Fruit fly (Drosophila melanogaster): ENCODE data around the gene sdk.

The sdk gene

dm6 chrX:655492-656379 is 30.9 kb upstream of the sdk start, which contains the start of the genes Hmt4-20 and SkpA:
Hmt4-20 (minus strand) TSS chrX:656033.
SkpA (plus strand) TSS chrX:656114.
- TF ChIP-seq CG1620 (GFP tag; optimal IDR thresholded peaks at IDR 0.05) (peak; percentile 19), Hr96 (GFP tag; optimal IDR thresholded peaks at IDR 0.05) (no peak), CG7045 (GFP tag; optimal IDR thresholded peaks at IDR 0.05) (no peak), Mnt (GFP tag; optimal IDR thresholded peaks at IDR 0.05) (no peak), CG14711 (tag; optimal IDR thresholded peaks at IDR 0.05) (no peak)

- no peak for TF ChIP-seq kay (GFP tag; ENCODE audit: borderline replicate concordance)
- peak; percentile 82 for TF ChIP-seq pad (GFP tag; optimal IDR thresholded peaks at IDR 0.05)
- peak; percentile 22 for TF ChIP-seq ovo (GFP tag; optimal IDR thresholded peaks at IDR 0.05)
- no peak for TF ChIP-seq toe (GFP tag; optimal IDR thresholded peaks at IDR 0.05)
- peak; percentile 51 for TF ChIP-seq bab1 (GFP tag; optimal IDR thresholded peaks at IDR 0.05)
Measured at dm6 chrX:656380-656925, 30.2 kb upstream of the sdk start.

- peak; percentile 24 for TF ChIP-seq CG14711 (tag; optimal IDR thresholded peaks at IDR 0.05)
- TF ChIP-seq bab1 (GFP tag; optimal IDR thresholded peaks at IDR 0.05) = peak; percentile 77
- no peak for TF ChIP-seq tj (GFP tag; optimal IDR thresholded peaks at IDR 0.05)
Measured at dm6 chrX:658021-658420, 28.6 kb upstream of the sdk start.

- no peak for TF ChIP-seq CG11617 (GFP tag; optimal IDR thresholded peaks at IDR 0.05)
- TF ChIP-seq CG7045 (GFP tag; optimal IDR thresholded peaks at IDR 0.05) = no peak
- TF ChIP-seq CG5204 (GFP tag; optimal IDR thresholded peaks at IDR 0.05) = no peak
- TF ChIP-seq Hr96 (GFP tag; optimal IDR thresholded peaks at IDR 0.05) = no peak
- TF ChIP-seq bab1 (GFP tag; optimal IDR thresholded peaks at IDR 0.05) = no peak
- TF ChIP-seq pad (GFP tag; optimal IDR thresholded peaks at IDR 0.05) = no peak
Measured at dm6 chrX:678503-678902, 8.1 kb upstream of the sdk start.

dm6 chrX:687330-688078 is 870 bp downstream of the sdk start:
- no peak for TF ChIP-seq CG1620 (GFP tag; optimal IDR thresholded peaks at IDR 0.05)
- no peak for TF ChIP-seq CG7045 (GFP tag; optimal IDR thresholded peaks at IDR 0.05)
- no peak for TF ChIP-seq Hr96 (GFP tag; optimal IDR thresholded peaks at IDR 0.05)
- no peak for TF ChIP-seq CG11617 (GFP tag; optimal IDR thresholded peaks at IDR 0.05)
- no peak for TF ChIP-seq Clk (GFP tag; optimal IDR thresholded peaks at IDR 0.05)
- TF ChIP-seq kay (GFP tag; ENCODE audit: borderline replicate concordance) = peak; percentile 29
- TF ChIP-seq Crg-1 (GFP tag; optimal IDR thresholded peaks at IDR 0.05) = no peak
- TF ChIP-seq pad (GFP tag; optimal IDR thresholded peaks at IDR 0.05) = no peak

- TF ChIP-seq CG7101 (tag; optimal IDR thresholded peaks at IDR 0.05) (no peak), CG14711 (tag; optimal IDR thresholded peaks at IDR 0.05) (no peak), Hr96 (GFP tag; optimal IDR thresholded peaks at IDR 0.05) (no peak), kay (GFP tag; ENCODE audit: borderline replicate concordance) (no peak), CG12768 (GFP tag; optimal IDR thresholded peaks at IDR 0.05) (no peak), Clk (GFP tag; optimal IDR thresholded peaks at IDR 0.05) (no peak), toe (GFP tag; optimal IDR thresholded peaks at IDR 0.05) (no peak), tj (GFP tag; optimal IDR thresholded peaks at IDR 0.05) (no peak), CG1620 (GFP tag; optimal IDR thresholded peaks at IDR 0.05) (no peak), CG5204 (GFP tag; optimal IDR thresholded peaks at IDR 0.05) (no peak), CG7045 (GFP tag; optimal IDR thresholded peaks at IDR 0.05) (no peak), Mnt (GFP tag; optimal IDR thresholded peaks at IDR 0.05) (no peak), CG33017 (tag; optimal IDR thresholded peaks at IDR 0.05) (no peak)
Measured at dm6 chrX:692811-693764, 6.5 kb downstream of the sdk start.

dm6 chrX:693911-694310 is 7.3 kb downstream of the sdk start:
- TF ChIP-seq tj (GFP tag; optimal IDR thresholded peaks at IDR 0.05) (no peak), Mnt (GFP tag; optimal IDR thresholded peaks at IDR 0.05) (no peak), ovo (GFP tag; optimal IDR thresholded peaks at IDR 0.05) (no peak), cnc (optimal IDR thresholded peaks at IDR 0.05) (no peak)

Measured in whole organism, adult.